Fruit fly (Drosophila melanogaster): Measurements from ENCODE around the gene CG42655.

Gene CG42655

dm6 chr3L:19909234-19910053 lies 44.1 kb downstream of the CG42655 start (continued):
- no peak; the same call in 1 of the 2 replicates for TF ChIP-seq CG13287 (GFP tag; IDR thresholded peaks at IDR 0.05; ENCODE audit: partially characterized antibody)
- TF ChIP-seq Dip2 (GFP tag; IDR thresholded peaks at IDR 0.05), result no peak
- no peak for TF ChIP-seq stc (GFP tag; IDR thresholded peaks at IDR 0.05)
- no peak for TF ChIP-seq NC2α (GFP tag; optimal IDR thresholded peaks at IDR 0.05)
- TF ChIP-seq hb (GFP tag; IDR thresholded peaks at IDR 0.05; ENCODE audit: partially characterized antibody), result no peak
- TF ChIP-seq NFAT (GFP tag; IDR thresholded peaks at IDR 0.05), result no peak
- no peak for TF ChIP-seq kni (GFP tag; optimal IDR thresholded peaks at IDR 0.05)
- no peak for TF ChIP-seq CG12071 (GFP tag; optimal IDR thresholded peaks at IDR 0.05)
- peak; percentile 4 for TF ChIP-seq CG4328 (GFP tag; optimal IDR thresholded peaks at IDR 0.05)
- peak; percentile 89 for TF ChIP-seq phol (tag; optimal IDR thresholded peaks at IDR 0.05)
- peak; percentile 8 for TF ChIP-seq twi (tag; optimal IDR thresholded peaks at IDR 0.05)
- TF ChIP-seq Usf (GFP tag; optimal IDR thresholded peaks at IDR 0.05), result no peak
- TF ChIP-seq tna (GFP tag; IDR thresholded peaks at IDR 0.05; ENCODE audit: partially characterized antibody), result no peak
- TF ChIP-seq CG12769 (tag; optimal IDR thresholded peaks at IDR 0.05), result no peak
- TF ChIP-seq D19B (GFP tag; optimal IDR thresholded peaks at IDR 0.05), result no peak
- TF ChIP-seq Lhr (GFP tag; optimal IDR thresholded peaks at IDR 0.05), result peak; percentile 65
- TF ChIP-seq sr (GFP tag; IDR thresholded peaks at IDR 0.05), result no peak
- no peak for TF ChIP-seq CG14860 (GFP tag; IDR thresholded peaks at IDR 0.05; ENCODE audit: partially characterized antibody)
- peak; percentile 36 for TF ChIP-seq NfI (GFP tag; optimal IDR thresholded peaks at IDR 0.05)
- no peak for TF ChIP-seq so (GFP tag; IDR thresholded peaks at IDR 0.05)
- TF ChIP-seq Dp (GFP tag; optimal IDR thresholded peaks at IDR 0.05), result peak; percentile 16
- peak; percentile 14 for TF ChIP-seq her (GFP tag; optimal IDR thresholded peaks at IDR 0.05)
- no peak for TF ChIP-seq vfl (GFP tag; optimal IDR thresholded peaks at IDR 0.05)
- no peak for TF ChIP-seq CG8765 (GFP tag; IDR thresholded peaks at IDR 0.05)
- peak; percentile 35 for TF ChIP-seq Sry-δ (GFP tag; optimal IDR thresholded peaks at IDR 0.05)
- TF ChIP-seq CG31224 (GFP tag; IDR thresholded peaks at IDR 0.05), result no peak
- TF ChIP-seq CG9876 (GFP tag; optimal IDR thresholded peaks at IDR 0.05), result no peak
- TF ChIP-seq run (tag; optimal IDR thresholded peaks at IDR 0.05), result no peak
- peak; percentile 55 for TF ChIP-seq HLHmδ (GFP tag; optimal IDR thresholded peaks at IDR 0.05)
- TF ChIP-seq CG15514 (GFP tag; optimal IDR thresholded peaks at IDR 0.05), result peak; percentile 63
- no peak for TF ChIP-seq CG7963 (GFP tag; IDR thresholded peaks at IDR 0.05; ENCODE audit: partially characterized antibody)
- no peak for TF ChIP-seq Hr39 (optimal IDR thresholded peaks at IDR 0.05)
- no peak for TF ChIP-seq CG8089 (GFP tag; optimal IDR thresholded peaks at IDR 0.05)
- TF ChIP-seq zen (tag; optimal IDR thresholded peaks at IDR 0.05), result peak; percentile 25
- TF ChIP-seq caup (GFP tag; optimal IDR thresholded peaks at IDR 0.05; ENCODE audit: severe bottlenecking), result peak; percentile 24
- no peak for TF ChIP-seq CG8281 (tag; optimal IDR thresholded peaks at IDR 0.05)
- no peak for TF ChIP-seq Jarid2 (GFP tag; optimal IDR thresholded peaks at IDR 0.05)
- peak; percentile 80 for TF ChIP-seq Ets65A (GFP tag)
- no peak for TF ChIP-seq Max (GFP tag; optimal IDR thresholded peaks at IDR 0.05)
- no peak for TF ChIP-seq sim (GFP tag; IDR thresholded peaks at IDR 0.05)
- no peak for TF ChIP-seq CG5953 (GFP tag; IDR thresholded peaks at IDR 0.05)
- no peak for TF ChIP-seq dati (GFP tag; IDR thresholded peaks at IDR 0.05)
- no peak for TF ChIP-seq vnd (GFP tag; IDR thresholded peaks at IDR 0.05; ENCODE audit: partially characterized antibody)
- no peak for TF ChIP-seq CG12299 (tag; optimal IDR thresholded peaks at IDR 0.05)
- peak; percentile 8 for TF ChIP-seq CG7271 (tag; optimal IDR thresholded peaks at IDR 0.05)
- TF ChIP-seq CG6765 (GFP tag; optimal IDR thresholded peaks at IDR 0.05), result no peak
- TF ChIP-seq Gug (GFP tag; IDR thresholded peaks at IDR 0.05), result no peak
- TF ChIP-seq gcm (GFP tag; optimal IDR thresholded peaks at IDR 0.05), result no peak
- TF ChIP-seq pita (GFP tag; optimal IDR thresholded peaks at IDR 0.05), result no peak
